Fruit fly (Drosophila melanogaster) S2 (cell line): ENCODE data around the gene r-cup.

Experiments used
- CG8478 ChIP-seq: fragments of >200 bp; optimal IDR thresholded peaks from 2 replicates; lab custom pipeline; 2018
- CTCF ChIP-seq, 2 experiments: fragments of >200 bp; optimal IDR thresholded peaks; 2 replicates each; lab custom pipeline; 2018

DNA sequence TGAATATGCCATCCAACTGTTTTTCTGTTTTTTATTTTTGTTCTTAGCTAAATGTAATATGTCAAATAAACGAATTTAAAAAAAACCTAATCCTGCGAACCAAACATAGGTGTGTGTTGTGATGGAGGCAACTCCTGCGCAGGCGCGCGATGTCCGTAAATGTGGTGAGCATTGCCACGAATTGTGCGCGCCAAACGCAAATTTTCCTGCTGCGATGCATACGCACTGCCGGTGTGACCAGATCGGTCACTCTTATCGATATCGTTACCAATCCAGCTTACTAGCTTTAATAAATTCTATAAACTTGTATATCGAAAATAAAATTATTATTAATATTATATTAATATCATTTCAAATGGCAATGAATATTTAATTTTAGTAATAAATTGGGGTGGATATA, 8.9 kb upstream of the r-cup start:
- TF ChIP-seq CTCF (optimal IDR thresholded peaks at IDR 0.05; lab: Kevin White, UChicago) (no peak), CG8478 (lab: Kevin White, UChicago) (no peak)
